Worm (Caenorhabditis elegans) whole organism, L4 larva: ENCODE results near the gene F28H7.7.

Experiments used
- F37D6.2 ChIP-seq: sonication (generic microtip); optimal IDR thresholded peaks from 2 replicates; lab custom pipeline; 2016; ENCODE audit warnings: mild to moderate bottlenecking, missing genetic modification characterization, missing compliant biosample characterization
- T20F7.1 ChIP-seq: fragments of 200-800 bp; sonication (Bioruptor generic); optimal IDR thresholded peaks from 2 replicates; lab custom pipeline; 2018; ENCODE audit warnings: mild to moderate bottlenecking, missing genetic modification characterization, missing compliant biosample characterization
- Y48G9A.11 ChIP-seq: fragments of 200-800 bp; sonication (Bioruptor generic); IDR thresholded peaks from 2 replicates; pipeline ENCODE4 v1.3.6; 2022; ENCODE audit warnings: missing genetic modification reagents, missing genetic modification characterization, missing compliant biosample characterization
- ZK337.2 ChIP-seq: fragments of 200-800 bp; sonication (Bioruptor generic); IDR thresholded peaks from 2 replicates; pipeline ENCODE4 v1.3.6; 2022; ENCODE audit warnings: missing genetic modification reagents, missing genetic modification characterization, missing compliant biosample characterization
- arid-1 ChIP-seq: fragments of 200-800 bp; sonication (Bioruptor generic); conservative IDR thresholded peaks from 2 replicates; pipeline ENCODE4 v1.3.6; 2022; ENCODE audit warnings: missing genetic modification reagents, missing genetic modification characterization, missing compliant biosample characterization
- ceh-28 ChIP-seq: fragments of 150-350 bp; optimal IDR thresholded peaks from 2 replicates; lab custom pipeline; 2014; ENCODE audit warnings: missing biosample characterization, missing genetic modification reagents, missing genetic modification characterization
- ceh-32 ChIP-seq: sonication (generic microtip); optimal IDR thresholded peaks from 2 replicates; lab custom pipeline; 2016; ENCODE audit warnings: mild to moderate bottlenecking, missing genetic modification characterization, missing compliant biosample characterization; ENCODE audit not compliant: poor library complexity
- ceh-44 ChIP-seq: fragments of 200-800 bp; sonication (Bioruptor generic); IDR thresholded peaks from 2 replicates; pipeline ENCODE4 v1.3.6; 2022; ENCODE audit warnings: missing genetic modification reagents, missing genetic modification characterization, missing compliant biosample characterization
- ces-1 ChIP-seq: fragments of 150-350 bp; sonication (generic microtip); optimal IDR thresholded peaks from 4 replicates; lab custom pipeline; 2014; ENCODE audit warnings: missing biosample characterization, missing genetic modification reagents, missing genetic modification characterization
- ctbp-1 ChIP-seq: fragments of 200-800 bp; sonication (Bioruptor generic); IDR thresholded peaks from 2 replicates; pipeline ENCODE4 v1.3.6; 2022; ENCODE audit warnings: missing genetic modification reagents, missing genetic modification characterization, missing compliant biosample characterization
- daf-12 ChIP-seq: fragments of 150-350 bp; optimal IDR thresholded peaks from 2 replicates; lab custom pipeline; 2014; ENCODE audit warnings: missing biosample characterization, missing genetic modification reagents, missing genetic modification characterization
- daf-19 ChIP-seq: fragments of 200-800 bp; sonication (Bioruptor generic); conservative IDR thresholded peaks from 2 replicates; pipeline ENCODE4 v1.3.6; 2022; ENCODE audit warnings: missing genetic modification characterization, missing compliant biosample characterization
- dmd-8 ChIP-seq: fragments of 200-800 bp; sonication (Bioruptor generic); IDR thresholded peaks from 2 replicates; pipeline ENCODE4 v1.3.6; 2022; ENCODE audit warnings: missing genetic modification characterization, missing compliant biosample characterization
- dmd-9 ChIP-seq: fragments of 200-800 bp; sonication (Bioruptor generic); IDR thresholded peaks from 2 replicates; pipeline ENCODE4 v1.3.6; 2022; ENCODE audit warnings: missing genetic modification reagents, missing genetic modification characterization, missing compliant biosample characterization
- dpl-1 ChIP-seq: fragments of 150-350 bp; optimal IDR thresholded peaks from 2 replicates; lab custom pipeline; 2014; ENCODE audit warnings: missing biosample characterization, missing genetic modification reagents, missing genetic modification characterization
- egl-27 ChIP-seq: sonication (generic microtip); optimal IDR thresholded peaks from 3 replicates; lab custom pipeline; 2017; ENCODE audit warnings: missing biosample characterization, missing genetic modification reagents, missing genetic modification characterization
- fos-1 ChIP-seq: fragments of 150-350 bp; optimal IDR thresholded peaks from 2 replicates; lab custom pipeline; 2014; ENCODE audit warnings: missing biosample characterization, missing genetic modification characterization
- gei-8 ChIP-seq: fragments of 200-800 bp; sonication (Bioruptor generic); optimal IDR thresholded peaks from 2 replicates; lab custom pipeline; 2018; ENCODE audit warnings: mild to moderate bottlenecking, missing genetic modification characterization, missing compliant biosample characterization
- lim-7 ChIP-seq: fragments of 200-800 bp; sonication (Bioruptor generic); IDR thresholded peaks from 2 replicates; pipeline ENCODE4 v1.3.6; 2022; ENCODE audit warnings: missing genetic modification characterization, missing compliant biosample characterization
- lin-1 ChIP-seq: fragments of 200-800 bp; sonication (Bioruptor generic); IDR thresholded peaks from 2 replicates; pipeline ENCODE4 v1.3.6; 2022; ENCODE audit warnings: missing genetic modification reagents, missing genetic modification characterization, missing compliant biosample characterization
- lin-15B ChIP-seq: fragments of 150-350 bp; sonication (generic microtip); optimal IDR thresholded peaks from 3 replicates; lab custom pipeline; 2014; ENCODE audit warnings: missing biosample characterization, missing genetic modification characterization
- nhr-102 ChIP-seq: sonication (generic microtip); optimal IDR thresholded peaks from 2 replicates; lab custom pipeline; 2016; ENCODE audit warnings: mild to moderate bottlenecking, missing genetic modification characterization, moderate library complexity, missing compliant biosample characterization
- nhr-11 ChIP-seq: fragments of 150-350 bp; optimal IDR thresholded peaks from 2 replicates; lab custom pipeline; 2014; ENCODE audit warnings: missing biosample characterization, missing genetic modification characterization
- nhr-28 ChIP-seq: fragments of 150-350 bp; optimal IDR thresholded peaks from 2 replicates; lab custom pipeline; 2014; ENCODE audit warnings: missing biosample characterization, missing genetic modification characterization
- nhr-48 ChIP-seq: sonication (generic microtip); optimal IDR thresholded peaks from 2 replicates; lab custom pipeline; 2016; ENCODE audit warnings: mild to moderate bottlenecking, missing genetic modification characterization, missing compliant biosample characterization
- nhr-76 ChIP-seq: fragments of 150-350 bp; optimal IDR thresholded peaks from 2 replicates; lab custom pipeline; 2014; ENCODE audit warnings: missing biosample characterization, missing genetic modification characterization
- pqm-1 ChIP-seq: sonication (generic microtip); optimal IDR thresholded peaks from 2 replicates; lab custom pipeline; 2017; ENCODE audit warnings: missing biosample characterization, missing genetic modification characterization
- sdz-12 ChIP-seq: fragments of 200-800 bp; sonication (Bioruptor generic); optimal IDR thresholded peaks from 2 replicates; lab custom pipeline; 2018; ENCODE audit warnings: mild to moderate bottlenecking, missing genetic modification characterization, missing compliant biosample characterization
- set-16 ChIP-seq: fragments of 200-800 bp; sonication (Bioruptor generic); IDR thresholded peaks from 2 replicates; pipeline ENCODE4 v1.3.6; 2022; ENCODE audit warnings: missing genetic modification reagents, missing genetic modification characterization, missing compliant biosample characterization
- snpc-1.2 ChIP-seq: fragments of 200-800 bp; sonication (Bioruptor generic); IDR thresholded peaks from 2 replicates; pipeline ENCODE4 v1.3.6; 2022; ENCODE audit warnings: missing genetic modification reagents, missing genetic modification characterization, missing compliant biosample characterization
- tra-1 ChIP-seq: fragments of 200-800 bp; sonication (Bioruptor generic); IDR thresholded peaks from 2 replicates; pipeline ENCODE4 v1.3.6; 2022; ENCODE audit warnings: missing genetic modification reagents, missing genetic modification characterization, missing compliant biosample characterization
- zfp-2 ChIP-seq: sonication (generic microtip); optimal IDR thresholded peaks from 2 replicates; lab custom pipeline; 2016; ENCODE audit warnings: mild to moderate bottlenecking, missing genetic modification characterization, missing compliant biosample characterization
- zfp-3 ChIP-seq: fragments of 200-800 bp; sonication (Bioruptor generic); conservative IDR thresholded peaks from 2 replicates; pipeline ENCODE4 v1.3.6; 2022; ENCODE audit warnings: missing genetic modification reagents, missing genetic modification characterization, missing compliant biosample characterization
- ztf-11 ChIP-seq: fragments of 150-350 bp; optimal IDR thresholded peaks from 2 replicates; lab custom pipeline; 2014; ENCODE audit warnings: missing biosample characterization, missing genetic modification characterization

Gene F28H7.7

DNA sequence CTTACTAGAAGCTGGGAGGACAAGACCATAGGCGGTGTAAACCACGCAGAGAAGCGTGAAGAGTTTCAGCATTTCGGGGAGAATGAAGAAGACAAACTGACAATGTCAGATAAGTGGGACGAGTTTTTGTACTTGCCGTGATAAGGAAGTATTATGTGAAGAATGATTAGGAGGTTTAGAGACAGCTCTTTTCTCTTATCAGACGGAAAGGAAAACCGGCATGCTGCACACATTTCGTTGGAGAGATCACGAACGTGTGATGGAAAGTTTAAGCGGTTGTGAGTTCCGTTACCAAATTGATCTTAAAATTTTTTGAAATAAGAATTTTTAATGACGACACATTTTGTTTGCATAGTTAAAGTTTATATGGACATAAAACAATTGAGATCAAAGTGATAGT, 3.3 kb downstream of the F28H7.7 start, which contains the start of gene F28H7.3 (continued):
- peak; percentile 41 for TF ChIP-seq nhr-48 (tag; lab: Kevin White, UChicago)

ce11 chrV:10747263-10747951, 6.5 kb downstream of the F28H7.7 start, which contains the start of the genes selt-1.2 and F28H7.2:
Gene selt-1.2 (minus strand): TSS chrV:10747363.
Gene F28H7.2 (plus strand): TSS chrV:10747901.
- TF ChIP-seq dmd-9 (GFP tag; lab: Robert Waterston, UW) (no peak), T20F7.1 (GFP tag; lab: Kevin White, UChicago) (no peak), ceh-28 (tag; lab: Kevin White, UChicago) (no peak), ces-1 (no peak), fos-1 (no peak)

- TF ChIP-seq sdz-12 (GFP tag; lab: Kevin White, UChicago) (no peak), zfp-2 (tag; lab: Kevin White, UChicago) (no peak), dmd-8 (GFP tag; lab: Robert Waterston, UW) (no peak), ZK337.2 (no peak), F37D6.2 (tag; lab: Kevin White, UChicago) (no peak), ceh-44 (no peak), lin-15B (tag; lab: Kevin White, UChicago) (no peak), ztf-11 (tag; lab: Kevin White, UChicago) (no peak), nhr-76 (tag; lab: Kevin White, UChicago) (no peak), arid-1 (no peak), ceh-32 (tag; lab: Kevin White, UChicago) (no peak), Y48G9A.11 (GFP tag; lab: Robert Waterston, UW) (no peak), nhr-28 (tag; lab: Kevin White, UChicago) (no peak), snpc-1.2 (GFP tag; lab: Robert Waterston, UW) (no peak), daf-19 (GFP tag; lab: Robert Waterston, UW) (no peak), dpl-1 (GFP tag; lab: Kevin White, UChicago) (no peak), nhr-11 (tag; lab: Kevin White, UChicago) (no peak), zfp-3 (GFP tag; lab: Robert Waterston, UW) (no peak), lim-7 (GFP tag; lab: Robert Waterston, UW) (no peak)
Observed at ce11 chrV:10745034-10745433, 8.9 kb downstream of the F28H7.7 start, which contains the start of gene srj-21. Gene srj-21 (plus strand): TSS chrV:10745334.

DNA sequence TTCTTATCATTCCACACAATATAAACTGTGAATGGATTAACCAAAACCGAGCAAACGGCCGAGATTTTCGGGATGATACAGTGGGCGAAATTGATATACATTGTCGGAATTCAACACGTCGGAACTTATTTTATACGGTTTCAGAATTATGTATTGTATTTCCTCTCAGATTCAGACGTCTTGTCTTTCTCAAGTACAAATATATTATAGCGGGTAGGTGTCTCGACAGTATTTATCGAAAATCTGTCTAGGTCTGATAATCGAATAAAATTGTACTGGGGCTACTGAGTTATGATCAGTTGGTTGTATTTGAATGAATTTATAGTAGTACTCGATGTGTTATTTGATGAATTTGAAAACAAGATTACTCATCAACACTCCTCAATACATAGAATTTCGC, 10.3 kb downstream of the F28H7.7 start, which contains the start of gene srj-22:
Gene srj-22, minus strand, starts transcription at position 101 of the 400 bp plus-strand sequence.
- TF ChIP-seq pqm-1 (tag; lab: Kevin White, UChicago) (no peak), dpl-1 (GFP tag; lab: Kevin White, UChicago) (no peak), lin-1 (GFP tag; lab: Robert Waterston, UW) (no peak), daf-12 (tag; lab: Kevin White, UChicago) (no peak), nhr-102 (tag; lab: Kevin White, UChicago) (no peak), egl-27 (tag; lab: Kevin White, UChicago) (no peak), ctbp-1 (GFP tag; lab: Robert Waterston, UW) (no peak), gei-8 (no peak), set-16 (GFP tag; lab: Robert Waterston, UW) (no peak), tra-1 (no peak)
